Worm (Caenorhabditis elegans) whole organism, L2 larva: Measurements from ENCODE around the gene H20J04.7.

ENCODE experiments used
- ama-1 ChIP-seq: fragments of 150-350 bp; optimal IDR thresholded peaks from 2 replicates; lab custom pipeline; 2018; ENCODE audit warnings: inconsistent platforms
- ceh-82 ChIP-seq: fragments of 150-350 bp; optimal IDR thresholded peaks from 2 replicates; lab custom pipeline; 2014; ENCODE audit warnings: missing biosample characterization, missing genetic modification characterization
- egl-27 ChIP-seq: sonication (generic microtip); optimal IDR thresholded peaks from 3 replicates; lab custom pipeline; 2017; ENCODE audit warnings: missing biosample characterization, missing genetic modification reagents, missing genetic modification characterization
- fos-1 ChIP-seq: fragments of 150-350 bp; optimal IDR thresholded peaks from 2 replicates; lab custom pipeline; 2014; ENCODE audit warnings: missing biosample characterization, missing genetic modification characterization
- lsy-2 ChIP-seq, 2 experiments: fragments of 150-350 bp in 1 of 2; sonication (generic microtip) in 1 of 2; optimal IDR thresholded peaks; 2 replicates each; lab custom pipeline; 2014 to 2017; ENCODE audit warnings: missing biosample characterization in 2 of 2, missing genetic modification characterization in 2 of 2
- nhr-12 ChIP-seq: fragments of 150-350 bp; optimal IDR thresholded peaks from 2 replicates; lab custom pipeline; 2014; ENCODE audit warnings: missing biosample characterization, missing genetic modification characterization
- nhr-25 ChIP-seq: fragments of 150-350 bp; sonication (generic microtip); optimal IDR thresholded peaks from 3 replicates; lab custom pipeline; 2014; ENCODE audit warnings: missing biosample characterization, missing genetic modification characterization
- unc-39 ChIP-seq: fragments of 150-350 bp; optimal IDR thresholded peaks from 2 replicates; lab custom pipeline; 2014; ENCODE audit warnings: missing biosample characterization, missing genetic modification characterization
- unc-62 ChIP-seq: fragments of 150-350 bp; optimal IDR thresholded peaks from 2 replicates; lab custom pipeline; 2014; ENCODE audit warnings: missing biosample characterization, missing genetic modification reagents, missing genetic modification characterization
- ztf-4 ChIP-seq: fragments of 150-350 bp; optimal IDR thresholded peaks from 2 replicates; lab custom pipeline; 2014; ENCODE audit warnings: missing biosample characterization, missing genetic modification characterization

- TF ChIP-seq ceh-82 (tag; lab: Kevin White, UChicago) (no peak), lsy-2 (tag; optimal IDR thresholded peaks at IDR 0.05; lab: Kevin White, UChicago) (no peak), unc-62 (GFP tag; lab: Kevin White, UChicago) (no peak), unc-39 (tag; lab: Kevin White, UChicago) (no peak), ama-1 (lab: Kevin White, UChicago) (no peak), nhr-12 (tag; lab: Kevin White, UChicago) (no peak), fos-1 (tag; lab: Kevin White, UChicago) (no peak), ztf-4 (no peak), nhr-25 (tag; lab: Kevin White, UChicago) (no peak), egl-27 (tag; lab: Kevin White, UChicago) (no peak)
Observed at ce11 chrII:4374885-4375284, 19.8 kb upstream of the H20J04.7 start.
